Worm (Caenorhabditis elegans) whole organism, L4 larva: ENCODE measurements around the gene dhps-1.

Source experiments
- D1046.2 ChIP-seq: fragments of 200-800 bp; sonication (Bioruptor generic); IDR thresholded peaks from 2 replicates; pipeline ENCODE4 v1.3.6; 2022; ENCODE audit warnings: missing genetic modification characterization, missing compliant biosample characterization
- F10B5.3 ChIP-seq: sonication (generic microtip); optimal IDR thresholded peaks from 2 replicates; lab custom pipeline; 2016; ENCODE audit warnings: mild to moderate bottlenecking, missing genetic modification characterization, missing compliant biosample characterization
- F26F4.8 ChIP-seq: fragments of 200-800 bp; sonication (Bioruptor generic); conservative IDR thresholded peaks from 2 replicates; pipeline ENCODE4 v1.3.6; 2022; ENCODE audit warnings: missing genetic modification characterization, missing compliant biosample characterization
- F44E2.7 ChIP-seq: fragments of 200-800 bp; sonication (Bioruptor generic); IDR thresholded peaks from 2 replicates; pipeline ENCODE4 v2.1.2; 2022; ENCODE audit warnings: missing genetic modification characterization, missing compliant biosample characterization
- F49E8.2 ChIP-seq: sonication (generic microtip); optimal IDR thresholded peaks from 2 replicates; lab custom pipeline; 2016; ENCODE audit warnings: missing compliant biosample characterization, mild to moderate bottlenecking, missing genetic modification characterization, borderline replicate concordance
- T26A8.4 ChIP-seq: fragments of 200-800 bp; sonication (Bioruptor generic); IDR thresholded peaks from 2 replicates; pipeline ENCODE4 v1.3.6; 2022; ENCODE audit warnings: missing genetic modification characterization, missing compliant biosample characterization
- Y48G9A.11 ChIP-seq: fragments of 200-800 bp; sonication (Bioruptor generic); IDR thresholded peaks from 2 replicates; pipeline ENCODE4 v1.3.6; 2022; ENCODE audit warnings: missing genetic modification reagents, missing genetic modification characterization, missing compliant biosample characterization
- ceh-32 ChIP-seq: sonication (generic microtip); optimal IDR thresholded peaks from 2 replicates; lab custom pipeline; 2016; ENCODE audit warnings: mild to moderate bottlenecking, missing genetic modification characterization, missing compliant biosample characterization; ENCODE audit not compliant: poor library complexity
- ceh-82 ChIP-seq: sonication (generic microtip); optimal IDR thresholded peaks from 2 replicates; lab custom pipeline; 2017; ENCODE audit warnings: missing biosample characterization, missing genetic modification characterization
- cey-2 ChIP-seq: sonication (generic microtip); optimal IDR thresholded peaks from 3 replicates; lab custom pipeline; 2017; ENCODE audit warnings: missing genetic modification characterization, mild to moderate bottlenecking, missing compliant biosample characterization, antibody characterized with exemption, borderline replicate concordance; ENCODE audit not compliant: insufficient read depth
- daf-16 ChIP-seq, 3 experiments: sonication (generic microtip); optimal IDR thresholded peaks; 2 replicates each; lab custom pipeline; 2016 to 2017; ENCODE audit warnings: missing genetic modification characterization in 3 of 3, missing genetic modification reagents in 3 of 3, mild to moderate bottlenecking in 2 of 3, missing compliant biosample characterization in 2 of 3, missing biosample characterization in 1 of 3, moderate library complexity in 1 of 3
- daf-8 ChIP-seq: fragments of 200-800 bp; sonication (Bioruptor generic); IDR thresholded peaks from 2 replicates; pipeline ENCODE4 v1.3.6; 2022; ENCODE audit warnings: missing genetic modification characterization, missing compliant biosample characterization
- dpl-1 ChIP-seq: fragments of 150-350 bp; optimal IDR thresholded peaks from 2 replicates; lab custom pipeline; 2014; ENCODE audit warnings: missing biosample characterization, missing genetic modification reagents, missing genetic modification characterization
- fkh-10 ChIP-seq: fragments of 150-350 bp; optimal IDR thresholded peaks from 2 replicates; lab custom pipeline; 2014; ENCODE audit warnings: missing biosample characterization, missing genetic modification reagents, missing genetic modification characterization
- fos-1 ChIP-seq: fragments of 150-350 bp; optimal IDR thresholded peaks from 2 replicates; lab custom pipeline; 2014; ENCODE audit warnings: missing biosample characterization, missing genetic modification characterization
- gei-8 ChIP-seq: fragments of 200-800 bp; sonication (Bioruptor generic); optimal IDR thresholded peaks from 2 replicates; lab custom pipeline; 2018; ENCODE audit warnings: mild to moderate bottlenecking, missing genetic modification characterization, missing compliant biosample characterization
- hlh-11 ChIP-seq: fragments of 200-800 bp; sonication (Bioruptor generic); optimal IDR thresholded peaks from 2 replicates; lab custom pipeline; 2018; ENCODE audit warnings: mild to moderate bottlenecking, missing genetic modification characterization, missing compliant biosample characterization
- hmg-1.1 ChIP-seq: fragments of 200-800 bp; sonication (Bioruptor generic); IDR thresholded peaks from 2 replicates; pipeline ENCODE4 v1.3.6; 2022; ENCODE audit warnings: missing genetic modification reagents, missing genetic modification characterization, missing compliant biosample characterization
- lin-13 ChIP-seq: fragments of 150-350 bp; optimal IDR thresholded peaks from 2 replicates; lab custom pipeline; 2014; ENCODE audit warnings: missing biosample characterization, missing genetic modification reagents, missing genetic modification characterization
- lir-3 ChIP-seq: sonication (generic microtip); optimal IDR thresholded peaks from 2 replicates; lab custom pipeline; 2016; ENCODE audit warnings: mild to moderate bottlenecking, missing genetic modification characterization, missing compliant biosample characterization
- lsy-2 ChIP-seq, 2 experiments: fragments of 150-350 bp in 1 of 2; sonication (generic microtip) in 1 of 2; optimal IDR thresholded peaks; 2 replicates each; lab custom pipeline; 2014 to 2017; ENCODE audit warnings: missing biosample characterization in 2 of 2, missing genetic modification characterization in 2 of 2
- mdt-29 ChIP-seq: fragments of 200-800 bp; sonication (Bioruptor generic); IDR thresholded peaks from 2 replicates; pipeline ENCODE4 v1.3.6; 2022; ENCODE audit warnings: missing genetic modification reagents, missing genetic modification characterization, missing compliant biosample characterization
- mep-1 ChIP-seq: fragments of 150-350 bp; sonication (generic microtip); optimal IDR thresholded peaks from 3 replicates; lab custom pipeline; 2014; ENCODE audit warnings: missing biosample characterization, missing genetic modification characterization
- mes-2 ChIP-seq: sonication (generic microtip); optimal IDR thresholded peaks from 2 replicates; lab custom pipeline; 2016; ENCODE audit warnings: missing genotype, mild to moderate bottlenecking, missing genetic modification characterization, missing compliant biosample characterization; ENCODE audit not compliant: poor library complexity, severe bottlenecking
- nhr-10 ChIP-seq: fragments of 150-350 bp; optimal IDR thresholded peaks from 2 replicates; lab custom pipeline; 2014; ENCODE audit warnings: missing biosample characterization, missing genetic modification characterization
- nhr-11 ChIP-seq: fragments of 150-350 bp; optimal IDR thresholded peaks from 2 replicates; lab custom pipeline; 2014; ENCODE audit warnings: missing biosample characterization, missing genetic modification characterization
- nhr-237 ChIP-seq: sonication (generic microtip); optimal IDR thresholded peaks from 2 replicates; lab custom pipeline; 2017; ENCODE audit warnings: missing biosample characterization, missing genetic modification characterization
- nhr-25 ChIP-seq: sonication (generic microtip); optimal IDR thresholded peaks from 2 replicates; lab custom pipeline; 2017; ENCODE audit warnings: missing genetic modification characterization, mild to moderate bottlenecking, missing compliant biosample characterization, antibody characterized with exemption, moderate library complexity, borderline replicate concordance; ENCODE audit not compliant: insufficient read depth
- nhr-28 ChIP-seq: fragments of 150-350 bp; optimal IDR thresholded peaks from 2 replicates; lab custom pipeline; 2014; ENCODE audit warnings: missing biosample characterization, missing genetic modification characterization
- nhr-41 ChIP-seq: fragments of 200-800 bp; sonication (Bioruptor generic); IDR thresholded peaks from 2 replicates; pipeline ENCODE4 v1.3.6; 2022; ENCODE audit warnings: missing genetic modification reagents, missing genetic modification characterization, missing compliant biosample characterization
- nhr-42 ChIP-seq: fragments of 200-800 bp; sonication (Bioruptor generic); IDR thresholded peaks from 2 replicates; pipeline ENCODE4 v1.3.6; 2022; ENCODE audit warnings: missing genetic modification characterization, missing compliant biosample characterization
- nhr-48 ChIP-seq: sonication (generic microtip); optimal IDR thresholded peaks from 2 replicates; lab custom pipeline; 2016; ENCODE audit warnings: mild to moderate bottlenecking, missing genetic modification characterization, missing compliant biosample characterization
- nhr-6 ChIP-seq: fragments of 150-350 bp; optimal IDR thresholded peaks from 2 replicates; lab custom pipeline; 2014; ENCODE audit warnings: missing biosample characterization, missing genetic modification characterization
- nhr-77 ChIP-seq: fragments of 150-350 bp; optimal IDR thresholded peaks from 2 replicates; lab custom pipeline; 2014; ENCODE audit warnings: missing biosample characterization, missing genetic modification characterization
- php-3 ChIP-seq: fragments of 200-800 bp; sonication (Bioruptor generic); IDR thresholded peaks from 2 replicates; pipeline ENCODE4 v1.3.6; 2022; ENCODE audit warnings: missing genetic modification reagents, missing genetic modification characterization, missing compliant biosample characterization
- pqm-1 ChIP-seq: sonication (generic microtip); optimal IDR thresholded peaks from 2 replicates; lab custom pipeline; 2017; ENCODE audit warnings: missing biosample characterization, missing genetic modification characterization
- saeg-2 ChIP-seq: fragments of 200-800 bp; sonication (Bioruptor generic); IDR thresholded peaks from 2 replicates; pipeline ENCODE4 v1.3.6; 2022; ENCODE audit warnings: missing genetic modification reagents, missing genetic modification characterization, missing compliant biosample characterization
- set-16 ChIP-seq: fragments of 200-800 bp; sonication (Bioruptor generic); IDR thresholded peaks from 2 replicates; pipeline ENCODE4 v1.3.6; 2022; ENCODE audit warnings: missing genetic modification reagents, missing genetic modification characterization, missing compliant biosample characterization
- spr-1 ChIP-seq: sonication (generic microtip); optimal IDR thresholded peaks from 2 replicates; lab custom pipeline; 2016; ENCODE audit warnings: mild to moderate bottlenecking, missing genetic modification characterization, missing compliant biosample characterization
- tag-97 ChIP-seq: fragments of 200-800 bp; sonication (Bioruptor generic); IDR thresholded peaks from 2 replicates; pipeline ENCODE4 v1.3.6; 2022; ENCODE audit warnings: missing genetic modification characterization, missing compliant biosample characterization
- unc-39 ChIP-seq: sonication (generic microtip); optimal IDR thresholded peaks from 2 replicates; lab custom pipeline; 2017; ENCODE audit warnings: missing biosample characterization, missing genetic modification characterization
- unc-62 ChIP-seq, 3 experiments: fragments of 150-350 bp in 1 of 3; sonication (generic microtip); optimal IDR thresholded peaks in 2 of 3; peaks in 1 of 3; 1 replicate in 1 of 3; 2 replicates in 2 of 3; lab custom pipeline; 2014 to 2017; ENCODE audit warnings: missing biosample characterization in 3 of 3, missing genetic modification characterization in 3 of 3, missing genetic modification reagents in 3 of 3, missing genotype in 1 of 3
- vab-7 ChIP-seq: fragments of 200-800 bp; sonication (Bioruptor generic); IDR thresholded peaks from 2 replicates; pipeline ENCODE4 v1.3.6; 2022; ENCODE audit warnings: missing genetic modification reagents, missing genetic modification characterization, missing compliant biosample characterization
- zag-1 ChIP-seq: fragments of 150-350 bp; optimal IDR thresholded peaks from 2 replicates; lab custom pipeline; 2014; ENCODE audit warnings: missing biosample characterization, missing genetic modification characterization
- zfp-2 ChIP-seq: sonication (generic microtip); optimal IDR thresholded peaks from 2 replicates; lab custom pipeline; 2016; ENCODE audit warnings: mild to moderate bottlenecking, missing genetic modification characterization, missing compliant biosample characterization
- zfp-3 ChIP-seq: fragments of 200-800 bp; sonication (Bioruptor generic); conservative IDR thresholded peaks from 2 replicates; pipeline ENCODE4 v1.3.6; 2022; ENCODE audit warnings: missing genetic modification reagents, missing genetic modification characterization, missing compliant biosample characterization
- zip-2 ChIP-seq: fragments of 150-350 bp; optimal IDR thresholded peaks from 2 replicates; lab custom pipeline; 2014; ENCODE audit warnings: missing biosample characterization, missing genetic modification characterization
- ztf-7 ChIP-seq: fragments of 150-350 bp; optimal IDR thresholded peaks from 2 replicates; lab custom pipeline; 2014; ENCODE audit warnings: missing biosample characterization, missing genetic modification characterization

The dhps-1 gene

DNA sequence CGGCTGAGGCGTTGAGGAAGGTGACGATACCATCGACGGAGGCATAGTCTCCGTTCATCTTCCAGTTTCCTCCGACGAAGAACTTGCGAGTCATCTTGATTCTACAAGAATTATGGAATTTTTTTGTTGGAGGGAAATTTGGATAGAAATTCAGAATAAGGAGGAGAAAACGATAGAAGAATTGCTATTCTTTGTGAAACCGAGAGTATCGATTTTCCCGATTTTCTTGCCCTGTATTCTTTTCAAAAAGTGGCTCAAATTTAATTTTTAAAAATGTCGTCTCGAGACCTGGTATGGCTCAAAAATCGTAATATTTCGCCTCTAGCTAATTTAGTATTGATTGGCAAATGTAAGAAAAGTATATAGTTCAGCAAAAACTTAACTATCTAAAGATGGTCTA lies 46.2 kb downstream of the dhps-1 start, which contains the start of gene tpi-1:
Gene tpi-1 (minus strand): TSS at position 101 of the 400 bp plus-strand sequence.
- TF ChIP-seq ceh-82 (tag; lab: Kevin White, UChicago) (no peak), zip-2 (tag; lab: Kevin White, UChicago) (no peak), mdt-29 (no peak), tag-97 (GFP tag; lab: Robert Waterston, UW) (no peak), vab-7 (no peak), nhr-6 (tag; lab: Kevin White, UChicago) (no peak), daf-8 (no peak), lir-3 (tag; lab: Kevin White, UChicago) (no peak)
- TF ChIP-seq, all 104 proteins: peak for 0

DNA sequence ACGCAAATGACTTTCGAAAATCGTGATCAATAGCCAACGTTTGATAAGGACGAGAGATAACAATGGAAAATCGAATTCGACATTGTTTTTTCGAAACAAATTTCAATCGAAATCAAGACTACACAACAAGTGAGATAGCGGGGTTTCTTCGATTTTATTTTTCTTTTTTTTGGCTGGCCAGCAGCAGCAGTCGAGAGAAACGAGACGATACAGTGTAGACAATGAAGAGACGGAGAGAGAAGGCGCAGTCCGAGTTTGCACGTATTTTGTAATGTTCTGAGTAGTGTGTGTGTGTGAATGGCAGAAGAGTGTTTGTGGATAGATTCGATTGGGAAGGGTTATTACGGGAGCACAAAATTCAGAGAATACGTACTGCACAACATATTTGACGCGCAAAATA lies 47.4 kb downstream of the dhps-1 start:
- no peak for TF ChIP-seq F10B5.3 (tag; lab: Kevin White, UChicago)
- TF ChIP-seq hmg-1.1 (GFP tag; lab: Robert Waterston, UW): peak; percentile 77
- TF ChIP-seq ztf-7 (tag; lab: Kevin White, UChicago): no peak
- TF ChIP-seq pqm-1 (tag; lab: Kevin White, UChicago): peak; percentile 82
- peak; percentile 48 for TF ChIP-seq nhr-11 (tag; lab: Kevin White, UChicago)
- peak; percentile 85 for TF ChIP-seq hlh-11 (tag; lab: Kevin White, UChicago)
- no peak for TF ChIP-seq nhr-42 (GFP tag; lab: Robert Waterston, UW)
- peak; percentile 58 for TF ChIP-seq mep-1 (tag; lab: Kevin White, UChicago)
- TF ChIP-seq F26F4.8: no peak
- no peak for TF ChIP-seq zfp-3
- no peak for TF ChIP-seq daf-16 (GFP tag; optimal IDR thresholded peaks at IDR 0.05; lab: Kevin White, UChicago)
- peak; percentile 96 for TF ChIP-seq daf-16 (tag; optimal IDR thresholded peaks at IDR 0.05; lab: Kevin White, UChicago)
- TF ChIP-seq dpl-1 (GFP tag; lab: Kevin White, UChicago): peak; percentile 22
- no peak for TF ChIP-seq nhr-237
- no peak for TF ChIP-seq ceh-32 (tag; lab: Kevin White, UChicago)
- peak; percentile 9 for TF ChIP-seq mes-2 (tag; lab: Kevin White, UChicago)
- no peak for TF ChIP-seq nhr-10 (tag; lab: Kevin White, UChicago)
- TF ChIP-seq nhr-25 (tag; lab: Kevin White, UChicago): peak; percentile 22
- TF ChIP-seq F44E2.7 (GFP tag; lab: Robert Waterston, UW): no peak
- TF ChIP-seq ceh-82 (tag; lab: Kevin White, UChicago): no peak
- peak in 1 of 2 experiments; percentile 77 for TF ChIP-seq lsy-2 (tag; optimal IDR thresholded peaks at IDR 0.05; lab: Kevin White, UChicago)
- TF ChIP-seq zip-2 (tag; lab: Kevin White, UChicago): no peak
- no peak for TF ChIP-seq Y48G9A.11
- no peak for TF ChIP-seq cey-2
- no peak for TF ChIP-seq lin-13 (GFP tag; lab: Kevin White, UChicago)
- TF ChIP-seq zag-1 (tag; lab: Kevin White, UChicago): no peak
- TF ChIP-seq vab-7: no peak
- no peak for TF ChIP-seq fkh-10 (GFP tag; lab: Kevin White, UChicago)
- TF ChIP-seq D1046.2 (GFP tag; lab: Robert Waterston, UW): no peak
- TF ChIP-seq set-16 (GFP tag; lab: Robert Waterston, UW): no peak
- TF ChIP-seq nhr-41 (GFP tag; lab: Robert Waterston, UW): no peak
- no peak for TF ChIP-seq zfp-2 (tag; lab: Kevin White, UChicago)
- TF ChIP-seq gei-8 (GFP tag; lab: Kevin White, UChicago): no peak
- TF ChIP-seq daf-8: no peak
- no peak for TF ChIP-seq unc-39
- peak; percentile 54 for TF ChIP-seq nhr-48 (tag; lab: Kevin White, UChicago)
- TF ChIP-seq nhr-28 (tag; lab: Kevin White, UChicago): peak; percentile 97
- TF ChIP-seq unc-62 (GFP tag; optimal IDR thresholded peaks at IDR 0.05 in 1 of 2; lab: Kevin White, UChicago): peak in 1 of 2 experiments; percentile 63
- TF ChIP-seq unc-62 (tag; optimal IDR thresholded peaks at IDR 0.05; lab: Kevin White, UChicago): no peak
- TF ChIP-seq fos-1: no peak
- 0 out of 2 replicates have a peak, but pooled peaks have one; percentile 27 for TF ChIP-seq mdt-29
- no peak for TF ChIP-seq saeg-2 (GFP tag; lab: Robert Waterston, UW)
- no peak for TF ChIP-seq spr-1 (tag; lab: Kevin White, UChicago)
- no peak for TF ChIP-seq php-3
- no peak for TF ChIP-seq F49E8.2
- TF ChIP-seq T26A8.4: no peak
- peak; percentile 81 for TF ChIP-seq nhr-77
